Worm (Caenorhabditis elegans) whole organism, L4 larva: ENCODE measurements around the gene C16C8.16.

Source experiments
- dmd-9 ChIP-seq: fragments of 200-800 bp; sonication (Bioruptor generic); IDR thresholded peaks from 2 replicates; pipeline ENCODE4 v1.3.6; 2022; ENCODE audit warnings: missing genetic modification reagents, missing genetic modification characterization, missing compliant biosample characterization
- fos-1 ChIP-seq: fragments of 150-350 bp; optimal IDR thresholded peaks from 2 replicates; lab custom pipeline; 2014; ENCODE audit warnings: missing biosample characterization, missing genetic modification characterization

- TF ChIP-seq dmd-9 (GFP tag; lab: Robert Waterston, UW) = no peak
- no peak for TF ChIP-seq fos-1 (tag; lab: Kevin White, UChicago)
These were observed 42.7 kb upstream of the C16C8.16 start, which contains the start of gene nep-10 for ce11 chrII:3402854-3403253.
